Worm (Caenorhabditis elegans) whole organism, L1 larva: ENCODE results near the gene F25H9.7.

ENCODE experiments used
- egl-27 ChIP-seq, 2 experiments: fragments of 150-350 bp in 1 of 2; sonication (generic microtip); optimal IDR thresholded peaks; 3 replicates each; lab custom pipeline; 2017 to 2018; ENCODE audit warnings: missing biosample characterization in 2 of 2, missing genetic modification characterization in 2 of 2, missing genetic modification reagents in 2 of 2
- lin-39 ChIP-seq: fragments of 150-350 bp; optimal IDR thresholded peaks from 2 replicates; lab custom pipeline; 2014; ENCODE audit warnings: missing biosample characterization, missing genetic modification reagents, missing genetic modification characterization
- nhr-20 ChIP-seq: sonication (generic microtip); optimal IDR thresholded peaks from 2 replicates; lab custom pipeline; 2016; ENCODE audit warnings: mild to moderate bottlenecking, missing genetic modification characterization, missing compliant biosample characterization
- nhr-237 ChIP-seq: fragments of 150-350 bp; optimal IDR thresholded peaks from 2 replicates; lab custom pipeline; 2014; ENCODE audit warnings: missing biosample characterization, missing genetic modification characterization
- nhr-76 ChIP-seq: sonication (generic microtip); optimal IDR thresholded peaks from 2 replicates; lab custom pipeline; 2017; ENCODE audit warnings: missing biosample characterization, missing genetic modification characterization
- nhr-90 ChIP-seq: sonication (generic microtip); optimal IDR thresholded peaks from 2 replicates; lab custom pipeline; 2016; ENCODE audit warnings: mild to moderate bottlenecking, missing genetic modification characterization, missing compliant biosample characterization; ENCODE audit not compliant: poor library complexity
- rnt-1 ChIP-seq: sonication (generic microtip); optimal IDR thresholded peaks from 2 replicates; lab custom pipeline; 2016; ENCODE audit warnings: mild to moderate bottlenecking, missing genetic modification characterization, moderate library complexity, missing compliant biosample characterization
- unc-62 ChIP-seq: fragments of 150-350 bp; optimal IDR thresholded peaks from 2 replicates; lab custom pipeline; 2014; ENCODE audit warnings: missing biosample characterization, missing genetic modification reagents, missing genetic modification characterization
- zag-1 ChIP-seq: fragments of 150-350 bp; optimal IDR thresholded peaks from 2 replicates; lab custom pipeline; 2014; ENCODE audit warnings: missing biosample characterization, missing genetic modification characterization

ce11 chrV:13511618-13512017 lies 43.4 kb downstream of the F25H9.7 start, which contains the start of gene avr-15:
- no peak for TF ChIP-seq nhr-20 (tag; lab: Kevin White, UChicago)
- TF ChIP-seq egl-27 (tag; optimal IDR thresholded peaks at IDR 0.05; lab: Kevin White, UChicago), result no peak
- TF ChIP-seq unc-62 (GFP tag; lab: Kevin White, UChicago), result no peak
- TF ChIP-seq lin-39 (tag; lab: Kevin White, UChicago), result no peak
- TF ChIP-seq zag-1 (tag; lab: Kevin White, UChicago), result no peak
- no peak for TF ChIP-seq nhr-237
- TF ChIP-seq nhr-76 (tag; lab: Kevin White, UChicago), result no peak
- no peak for TF ChIP-seq nhr-90 (tag; lab: Kevin White, UChicago)
- TF ChIP-seq rnt-1, result no peak
